Fruit fly (Drosophila melanogaster) Kc167 (cell line): ENCODE measurements around the gene CG14655.

ENCODE experiments used
- h ChIP-seq: fragments of >200 bp; optimal IDR thresholded peaks from 3 replicates; lab custom pipeline; 2018; ENCODE audit warnings: missing external identifiers
- psq ChIP-seq: fragments of >200 bp; optimal IDR thresholded peaks from 2 replicates; lab custom pipeline; 2017; ENCODE audit warnings: missing external identifiers
- ttk ChIP-seq: sonication (Bioruptor generic); optimal IDR thresholded peaks from 2 replicates; lab custom pipeline; 2017; ENCODE audit warnings: missing external identifiers

dm6 chr3R:4731828-4732657 lies 48.1 kb downstream of the CG14655 start, which contains the start of gene Nep2:
- TF ChIP-seq h (lab: Kevin White, UChicago) (no peak), psq (lab: Kevin White, UChicago) (no peak), ttk (lab: Kevin White, UChicago) (no peak)
